Fruit fly (Drosophila melanogaster): ENCODE results near the gene CG6236.

Gene CG6236

DNA sequence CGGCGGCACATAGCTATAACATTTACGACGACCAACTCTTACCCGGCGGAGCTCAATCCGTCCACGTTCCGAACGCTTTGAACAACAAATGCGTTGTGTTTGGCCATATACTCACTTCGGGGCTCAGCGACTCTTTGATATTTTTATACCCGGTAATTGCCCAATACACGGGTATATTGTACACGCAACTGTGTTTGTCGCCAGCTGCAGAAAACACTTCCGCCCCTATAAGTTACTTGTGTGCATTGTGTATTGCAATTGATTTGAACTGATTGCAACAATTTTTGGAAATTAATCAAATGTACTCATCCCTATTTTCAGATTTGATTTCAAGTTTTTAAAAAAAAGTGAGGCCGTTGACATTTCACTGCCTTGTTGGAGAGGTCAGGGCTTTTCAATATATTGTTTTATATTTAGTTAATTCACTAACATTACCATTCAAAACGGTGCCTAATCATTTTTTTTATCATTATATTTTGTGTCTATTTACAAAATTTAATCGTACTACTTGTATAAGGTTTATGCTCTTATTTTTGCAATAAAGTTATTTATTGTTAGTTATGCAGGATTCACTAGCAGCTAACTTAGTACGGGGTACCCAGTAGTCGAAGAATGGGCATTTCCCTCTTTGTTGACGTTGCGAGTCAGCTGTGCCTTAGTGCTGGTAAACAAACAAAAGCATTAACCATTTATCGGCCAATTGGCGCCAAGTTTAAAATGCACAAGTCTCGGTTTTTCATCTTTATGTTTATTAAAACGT, 15.0 kb upstream of the CG6236 start, which contains the start of gene Nagk:
Gene Nagk, minus strand, starts transcription at position 331 of the 760 bp plus-strand sequence.
- peak; percentile 92 for TF ChIP-seq svp (GFP tag)
- TF ChIP-seq Eip93F (GFP tag; optimal IDR thresholded peaks at IDR 0.05): no peak
- no peak for TF ChIP-seq Gug (GFP tag; IDR thresholded peaks at IDR 0.05)
- peak; percentile 24; the same call in 2 of the 3 replicates for TF ChIP-seq eg (GFP tag; IDR thresholded peaks at IDR 0.05)
- TF ChIP-seq achi (GFP tag; optimal IDR thresholded peaks at IDR 0.05): peak; percentile 67
- no peak for TF ChIP-seq Sox102F (GFP tag; optimal IDR thresholded peaks at IDR 0.05)
- peak; percentile 64 for TF ChIP-seq CG34406 (GFP tag; optimal IDR thresholded peaks at IDR 0.05)
- TF ChIP-seq CG7368 (GFP tag; optimal IDR thresholded peaks at IDR 0.05): peak; percentile 50
- peak; percentile 55 for TF ChIP-seq Ets21C (GFP tag; optimal IDR thresholded peaks at IDR 0.05)
- no peak for TF ChIP-seq ss (GFP tag; optimal IDR thresholded peaks at IDR 0.05)
- TF ChIP-seq fd85E (GFP tag; optimal IDR thresholded peaks at IDR 0.05): no peak
- peak; percentile 25 for TF ChIP-seq Ets96B (tag; optimal IDR thresholded peaks at IDR 0.05)
- TF ChIP-seq Smox (GFP tag; optimal IDR thresholded peaks at IDR 0.05): no peak
- TF ChIP-seq cyc (GFP tag; optimal IDR thresholded peaks at IDR 0.05): peak; percentile 67
- peak; percentile 82 for TF ChIP-seq topi (GFP tag; optimal IDR thresholded peaks at IDR 0.05)
- peak; percentile 32 for TF ChIP-seq CG6854 (GFP tag; optimal IDR thresholded peaks at IDR 0.05)
- TF ChIP-seq CG10631 (GFP tag; optimal IDR thresholded peaks at IDR 0.05): no peak
- TF ChIP-seq acj6 (GFP tag; optimal IDR thresholded peaks at IDR 0.05): peak; percentile 75
- peak; percentile 67 for TF ChIP-seq CG8632 (GFP tag; optimal IDR thresholded peaks at IDR 0.05)
- TF ChIP-seq CG11762 (GFP tag; optimal IDR thresholded peaks at IDR 0.05; ENCODE audit: insufficient read depth): peak; percentile 46
- no peak for TF ChIP-seq CG8119 (GFP tag; IDR thresholded peaks at IDR 0.05)
- TF ChIP-seq Hr4 (GFP tag; optimal IDR thresholded peaks at IDR 0.05): no peak
- TF ChIP-seq Lpt (GFP tag; optimal IDR thresholded peaks at IDR 0.05): peak; percentile 29
- peak; percentile 40 for TF ChIP-seq Sox15 (GFP tag; optimal IDR thresholded peaks at IDR 0.05)
- TF ChIP-seq CG11294 (GFP tag; IDR thresholded peaks at IDR 0.05): no peak; the same call in 1 of the 2 replicates
- peak; percentile 81 for TF ChIP-seq lz (GFP tag; optimal IDR thresholded peaks at IDR 0.05)
- TF ChIP-seq salr (GFP tag; optimal IDR thresholded peaks at IDR 0.05): no peak
- no peak for TF ChIP-seq CG6276 (GFP tag; optimal IDR thresholded peaks at IDR 0.05)
- TF ChIP-seq CG16779 (tag; optimal IDR thresholded peaks at IDR 0.05): no peak
- TF ChIP-seq CG6163 (GFP tag; IDR thresholded peaks at IDR 0.05): peak; percentile 22; the same call in 1 of the 3 replicates
- peak; percentile 72 for TF ChIP-seq Eip75B (GFP tag; optimal IDR thresholded peaks at IDR 0.05)
- peak; percentile 95 for TF ChIP-seq Eip78C (GFP tag)
- no peak for TF ChIP-seq CG4318 (GFP tag; optimal IDR thresholded peaks at IDR 0.05)
- TF ChIP-seq dsx (GFP tag; optimal IDR thresholded peaks at IDR 0.05; ENCODE audit: poor library complexity, severe bottlenecking): peak; percentile 4
- TF ChIP-seq fd59A (GFP tag; optimal IDR thresholded peaks at IDR 0.05): peak; percentile 55
- peak; percentile 79 for TF ChIP-seq fkh (GFP tag; optimal IDR thresholded peaks at IDR 0.05)
- TF ChIP-seq CG6808 (GFP tag; optimal IDR thresholded peaks at IDR 0.05): no peak
- peak; percentile 34 for TF ChIP-seq CG8319 (GFP tag; optimal IDR thresholded peaks at IDR 0.05)
- no peak for TF ChIP-seq CG10669 (GFP tag; optimal IDR thresholded peaks at IDR 0.05)
- TF ChIP-seq CG31627 (GFP tag; optimal IDR thresholded peaks at IDR 0.05): peak; percentile 67
- TF ChIP-seq Hr39 (GFP tag; optimal IDR thresholded peaks at IDR 0.05): peak; percentile 58
- peak; percentile 76 for TF ChIP-seq CG3919 (GFP tag; optimal IDR thresholded peaks at IDR 0.05)
- TF ChIP-seq Met (GFP tag; optimal IDR thresholded peaks at IDR 0.05): no peak
- peak; percentile 33 for TF ChIP-seq dac (GFP tag; optimal IDR thresholded peaks at IDR 0.05)
- TF ChIP-seq vri (GFP tag; optimal IDR thresholded peaks at IDR 0.05): no peak
- no peak for TF ChIP-seq spab (GFP tag; optimal IDR thresholded peaks at IDR 0.05)
- TF ChIP-seq CG32006 (GFP tag; optimal IDR thresholded peaks at IDR 0.05): peak; percentile 87
- peak; percentile 63 for TF ChIP-seq CG6792 (GFP tag; optimal IDR thresholded peaks at IDR 0.05)
- peak; percentile 89 for TF ChIP-seq esn (GFP tag; optimal IDR thresholded peaks at IDR 0.05)
- peak; percentile 28 for TF ChIP-seq CG3032 (tag; optimal IDR thresholded peaks at IDR 0.05)
- TF ChIP-seq Sox14 (GFP tag; optimal IDR thresholded peaks at IDR 0.05): peak; percentile 83
